Fruit fly (Drosophila melanogaster) whole organism, wandering third instar larva: ENCODE results near the gene CG6749.
A peak's percentile ranks its signal among the peaks of the same experiment; 100 is the strongest.

ENCODE experiments used
- Abd-B ChIP-seq: fragments of >200 bp; optimal IDR thresholded peaks from 2 replicates; lab custom pipeline; 2017; ENCODE audit warnings: missing biosample characterization, missing genetic modification characterization
- CG32264 ChIP-seq: fragments of 200-800 bp; sonication (Bioruptor generic); optimal IDR thresholded peaks from 2 replicates; lab custom pipeline; 2016; ENCODE audit warnings: missing biosample characterization, missing genetic modification characterization
- CG9705 ChIP-seq: fragments of 200-800 bp; sonication (Bioruptor generic); optimal IDR thresholded peaks from 2 replicates; lab custom pipeline; 2018; ENCODE audit warnings: missing biosample characterization, mild to moderate bottlenecking, missing genetic modification characterization
- CrebA ChIP-seq: fragments of 200-800 bp; sonication (Bioruptor generic); optimal IDR thresholded peaks from 2 replicates; lab custom pipeline; 2016; ENCODE audit warnings: missing biosample characterization, mild to moderate bottlenecking, missing genetic modification characterization, borderline replicate concordance
- Dfd ChIP-seq: fragments of >200 bp; optimal IDR thresholded peaks from 2 replicates; lab custom pipeline; 2017; ENCODE audit warnings: missing biosample characterization, missing genetic modification characterization
- Dif ChIP-seq: fragments of 200-275, 200-300 bp; sonication (Bioruptor generic); optimal IDR thresholded peaks from 2 replicates; lab custom pipeline; 2018; ENCODE audit warnings: missing biosample characterization, missing genetic modification characterization; ENCODE audit not compliant: partially characterized antibody
- GATAd ChIP-seq: sonication (Bioruptor generic); optimal IDR thresholded peaks from 2 replicates; lab custom pipeline; 2016; ENCODE audit warnings: missing biosample characterization, missing genetic modification characterization
- HLH106 ChIP-seq: fragments of 200-800 bp; optimal IDR thresholded peaks from 3 replicates; lab custom pipeline; 2019; ENCODE audit warnings: missing biosample characterization, mild to moderate bottlenecking, missing genetic modification characterization, moderate library complexity
- Hnf4 ChIP-seq: fragments of 200-800 bp; sonication (Bioruptor generic); optimal IDR thresholded peaks from 2 replicates; lab custom pipeline; 2016; ENCODE audit warnings: missing biosample characterization, mild to moderate bottlenecking, missing genetic modification characterization
- Hr78 ChIP-seq: fragments of >200 bp; optimal IDR thresholded peaks from 2 replicates; lab custom pipeline; 2017; ENCODE audit warnings: missing biosample characterization, missing genetic modification characterization
- Hr83 ChIP-seq: fragments of 200-300 bp; sonication (Bioruptor generic); optimal IDR thresholded peaks from 2 replicates; lab custom pipeline; 2016; ENCODE audit warnings: missing biosample characterization, mild to moderate bottlenecking, missing genetic modification characterization, moderate library complexity; ENCODE audit not compliant: poor library complexity, severe bottlenecking
- Jra ChIP-seq: sonication (Bioruptor generic); optimal IDR thresholded peaks from 2 replicates; lab custom pipeline; 2016; ENCODE audit warnings: missing biosample characterization, missing genetic modification characterization
- Mio ChIP-seq: sonication (Bioruptor generic); optimal IDR thresholded peaks from 2 replicates; lab custom pipeline; 2016; ENCODE audit warnings: missing biosample characterization, missing genetic modification characterization
- Myc ChIP-seq: fragments of >200 bp; optimal IDR thresholded peaks from 2 replicates; lab custom pipeline; 2017
- N ChIP-seq: fragments of >200 bp; optimal IDR thresholded peaks from 2 replicates; lab custom pipeline; 2018; ENCODE audit warnings: missing biosample characterization, missing external identifiers, missing genetic modification characterization
- OdsH ChIP-seq: fragments of 200-800 bp; sonication (Bioruptor generic); optimal IDR thresholded peaks from 2 replicates; lab custom pipeline; 2016; ENCODE audit warnings: missing biosample characterization, mild to moderate bottlenecking, missing genetic modification characterization
- Rel ChIP-seq, 2 experiments: fragments of 200-800 bp; sonication (Bioruptor generic) in 1 of 2; optimal IDR thresholded peaks; 2 replicates in 1 of 2; 3 replicates in 1 of 2; lab custom pipeline; 2016 to 2019; ENCODE audit warnings: mild to moderate bottlenecking in 2 of 2, missing biosample characterization in 2 of 2, missing genetic modification characterization in 2 of 2, moderate library complexity in 1 of 2
- Sp1 ChIP-seq: fragments of 200-800 bp; sonication (Bioruptor generic); optimal IDR thresholded peaks from 3 replicates; lab custom pipeline; 2019; ENCODE audit warnings: missing biosample characterization, mild to moderate bottlenecking, missing genetic modification characterization, moderate library complexity
- Vsx2 ChIP-seq: fragments of 200-300, 225-300 bp; sonication (Bioruptor generic); optimal IDR thresholded peaks from 2 replicates; lab custom pipeline; 2018; ENCODE audit warnings: missing biosample characterization, missing genetic modification characterization; ENCODE audit not compliant: partially characterized antibody
- br ChIP-seq: fragments of 200-800 bp; sonication (Bioruptor generic); optimal IDR thresholded peaks from 2 replicates; lab custom pipeline; 2016; ENCODE audit warnings: missing biosample characterization, missing genetic modification characterization
- brk ChIP-seq: fragments of 200-800 bp; sonication (Bioruptor generic); optimal IDR thresholded peaks from 2 replicates; lab custom pipeline; 2016; ENCODE audit warnings: missing biosample characterization, mild to moderate bottlenecking, missing genetic modification characterization
- dl ChIP-seq, 2 experiments: fragments of 175-275, 200-275 bp in 1 of 2; fragments of 200-275 bp in 1 of 2; sonication (Bioruptor generic); optimal IDR thresholded peaks; lab custom pipeline; 2018; ENCODE audit warnings: mild to moderate bottlenecking in 2 of 2, missing biosample characterization in 2 of 2, missing genetic modification characterization in 2 of 2, moderate library complexity in 2 of 2; ENCODE audit not compliant: partially characterized antibody in 2 of 2, insufficient read depth in 1 of 2
- dmrt93B ChIP-seq: fragments of 200-800 bp; sonication (Bioruptor generic); optimal IDR thresholded peaks from 2 replicates; lab custom pipeline; 2018; ENCODE audit warnings: missing biosample characterization, mild to moderate bottlenecking, missing genetic modification characterization
- dsf ChIP-seq: sonication (Bioruptor generic); optimal IDR thresholded peaks from 2 replicates; lab custom pipeline; 2016; ENCODE audit warnings: missing biosample characterization, missing genetic modification characterization, borderline replicate concordance
- ey ChIP-seq: fragments of 200-800 bp; sonication (Bioruptor generic); optimal IDR thresholded peaks from 2 replicates; lab custom pipeline; 2016; ENCODE audit warnings: missing biosample characterization, missing genetic modification characterization
- foxo ChIP-seq, 2 experiments: fragments of 200-800 bp; sonication (Bioruptor generic); optimal IDR thresholded peaks; 2 replicates in 1 of 2; 3 replicates in 1 of 2; lab custom pipeline; 2016 to 2017; ENCODE audit warnings: missing biosample characterization in 2 of 2, missing genetic modification characterization in 2 of 2
- fru ChIP-seq: fragments of 200-800 bp; sonication (Bioruptor generic); optimal IDR thresholded peaks from 3 replicates; lab custom pipeline; 2016; ENCODE audit warnings: missing biosample characterization, mild to moderate bottlenecking, missing genetic modification characterization
- h ChIP-seq: fragments of 200-800 bp; sonication (Bioruptor generic); optimal IDR thresholded peaks from 3 replicates; lab custom pipeline; 2016; ENCODE audit warnings: missing biosample characterization, mild to moderate bottlenecking, missing genetic modification characterization
- jim ChIP-seq: fragments of 175-275, 200-325 bp; sonication (Bioruptor generic); optimal IDR thresholded peaks from 2 replicates; lab custom pipeline; 2016; ENCODE audit warnings: missing biosample characterization, mild to moderate bottlenecking, missing genetic modification characterization
- lola ChIP-seq: fragments of >200 bp; optimal IDR thresholded peaks from 2 replicates; lab custom pipeline; 2017; ENCODE audit warnings: missing biosample characterization, missing genetic modification characterization
- pan ChIP-seq: fragments of >200 bp; optimal IDR thresholded peaks from 2 replicates; lab custom pipeline; 2017
- psq ChIP-seq: fragments of 200-800 bp; sonication (Bioruptor generic); optimal IDR thresholded peaks from 3 replicates; lab custom pipeline; 2017; ENCODE audit warnings: missing biosample characterization, mild to moderate bottlenecking, missing genetic modification characterization, moderate library complexity
- rgr ChIP-seq: fragments of 200-800 bp; sonication (Bioruptor generic); optimal IDR thresholded peaks from 3 replicates; lab custom pipeline; 2016; ENCODE audit warnings: missing biosample characterization, mild to moderate bottlenecking, missing genetic modification characterization
- sage ChIP-seq: fragments of 200-800 bp; sonication (Bioruptor generic); optimal IDR thresholded peaks from 2 replicates; lab custom pipeline; 2016; ENCODE audit warnings: missing biosample characterization, mild to moderate bottlenecking, missing genetic modification characterization
- sv ChIP-seq: fragments of 200-800 bp; sonication (Bioruptor generic); optimal IDR thresholded peaks from 3 replicates; lab custom pipeline; 2016; ENCODE audit warnings: missing biosample characterization, missing genetic modification characterization
- tai ChIP-seq: sonication (Bioruptor generic); optimal IDR thresholded peaks from 2 replicates; lab custom pipeline; 2016; ENCODE audit warnings: missing biosample characterization, missing genetic modification characterization
- usp ChIP-seq: fragments of >200 bp; optimal IDR thresholded peaks from 2 replicates; lab custom pipeline; 2017; ENCODE audit warnings: missing biosample characterization, missing genetic modification characterization
- woc ChIP-seq: sonication (Bioruptor generic); optimal IDR thresholded peaks from 2 replicates; lab custom pipeline; 2016; ENCODE audit warnings: missing biosample characterization, mild to moderate bottlenecking, missing genetic modification characterization

Gene CG6749

DNA sequence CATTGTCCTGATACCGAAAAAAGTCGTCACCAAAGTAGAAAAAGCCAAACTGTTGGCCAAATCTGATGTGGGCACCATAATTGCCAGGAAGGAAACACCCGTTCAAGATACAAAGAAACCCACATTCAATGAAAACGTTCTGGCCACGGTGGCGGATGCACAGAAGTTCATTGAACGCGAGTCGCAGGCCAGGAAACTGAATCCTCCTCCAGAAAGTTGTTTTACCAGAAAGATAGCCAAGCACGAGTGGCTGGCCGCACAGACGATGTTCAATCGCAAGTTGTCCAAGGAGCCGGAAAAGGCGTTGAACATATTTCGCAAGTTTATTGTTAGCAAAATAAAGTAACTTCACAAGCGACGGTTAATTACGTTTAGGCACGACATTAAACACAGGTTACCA, 13.5 kb downstream of the CG6749 start:
- TF ChIP-seq Rel (GFP tag; optimal IDR thresholded peaks at IDR 0.05; lab: Kevin White, UChicago) (no peak), Rel (tag; optimal IDR thresholded peaks at IDR 0.05; lab: Kevin White, UChicago) (no peak), lola (GFP tag; lab: Kevin White, UChicago) (no peak), br (GFP tag; lab: Kevin White, UChicago) (no peak), Vsx2 (GFP tag; lab: Kevin White, UChicago) (no peak)

DNA sequence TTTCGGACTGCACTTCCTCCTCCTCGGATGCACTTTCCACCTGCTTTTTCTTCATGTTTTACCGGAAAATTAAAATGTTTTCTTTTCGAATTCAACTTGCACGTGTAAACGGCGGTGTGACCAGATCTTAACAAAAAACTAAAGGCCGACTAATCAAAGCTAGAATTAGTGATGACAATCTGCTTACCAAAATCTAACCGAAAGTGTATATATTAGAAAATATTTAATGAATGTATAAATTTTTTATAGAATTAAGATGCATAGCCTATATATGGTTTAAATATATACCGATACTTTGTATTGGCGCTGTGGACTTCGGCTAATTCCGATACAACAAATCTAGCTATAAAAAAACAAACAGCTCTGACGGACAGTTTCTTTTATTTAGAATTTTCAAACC, 14.7 kb downstream of the CG6749 start, which contains the start of the genes CG18178 and CG14174:
CG18178 (minus strand) TSS at position 216 of the 400 bp plus-strand sequence.
CG14174 (plus strand) TSS at position 400 of the 400 bp plus-strand sequence.
- TF ChIP-seq Dif (no peak), sv (GFP tag; lab: Kevin White, UChicago) (peak; percentile 38), tai (GFP tag; lab: Kevin White, UChicago) (no peak), Sp1 (peak; percentile 73), ey (no peak), HLH106 (peak; percentile 84), sage (GFP tag; lab: Kevin White, UChicago) (no peak), Abd-B (GFP tag; lab: Kevin White, UChicago) (no peak), usp (GFP tag; lab: Kevin White, UChicago) (no peak), Dfd (GFP tag; lab: Kevin White, UChicago) (no peak), br (GFP tag; lab: Kevin White, UChicago) (no peak), Hr83 (no peak), Hr78 (no peak), Vsx2 (GFP tag; lab: Kevin White, UChicago) (no peak), Rel (GFP tag; optimal IDR thresholded peaks at IDR 0.05; lab: Kevin White, UChicago) (no peak), Rel (tag; optimal IDR thresholded peaks at IDR 0.05; lab: Kevin White, UChicago) (peak; percentile 82), OdsH (GFP tag; lab: Kevin White, UChicago) (peak; percentile 26), CrebA (GFP tag; lab: Kevin White, UChicago) (no peak), fru (GFP tag; lab: Kevin White, UChicago) (no peak), dsf (GFP tag; lab: Kevin White, UChicago) (no peak), pan (lab: Kevin White, UChicago) (no peak), h (GFP tag; lab: Kevin White, UChicago) (peak; percentile 39), brk (GFP tag; lab: Kevin White, UChicago) (no peak), jim (GFP tag; lab: Kevin White, UChicago) (no peak), Jra (GFP tag; lab: Kevin White, UChicago) (no peak), rgr (peak; percentile 70), CG9705 (GFP tag; lab: Kevin White, UChicago) (peak; percentile 70), N (GFP tag; lab: Kevin White, UChicago) (no peak), psq (peak; percentile 63), dmrt93B (GFP tag; lab: Kevin White, UChicago) (peak; percentile 48), Hnf4 (GFP tag; lab: Kevin White, UChicago) (no peak), dl (GFP tag; optimal IDR thresholded peaks at IDR 0.05; lab: Kevin White, UChicago; ENCODE audit: insufficient read depth in 1 of 2, partially characterized antibody in 2 of 2) (no peak), Myc (lab: Kevin White, UChicago) (peak; percentile 90), GATAd (no peak), woc (no peak), Mio (GFP tag; lab: Kevin White, UChicago) (no peak), foxo (GFP tag; optimal IDR thresholded peaks at IDR 0.05; lab: Kevin White, UChicago) (peak in 1 of 2 experiments; percentile 47), lola (GFP tag; lab: Kevin White, UChicago) (no peak), CG32264 (GFP tag; lab: Kevin White, UChicago) (no peak)

DNA sequence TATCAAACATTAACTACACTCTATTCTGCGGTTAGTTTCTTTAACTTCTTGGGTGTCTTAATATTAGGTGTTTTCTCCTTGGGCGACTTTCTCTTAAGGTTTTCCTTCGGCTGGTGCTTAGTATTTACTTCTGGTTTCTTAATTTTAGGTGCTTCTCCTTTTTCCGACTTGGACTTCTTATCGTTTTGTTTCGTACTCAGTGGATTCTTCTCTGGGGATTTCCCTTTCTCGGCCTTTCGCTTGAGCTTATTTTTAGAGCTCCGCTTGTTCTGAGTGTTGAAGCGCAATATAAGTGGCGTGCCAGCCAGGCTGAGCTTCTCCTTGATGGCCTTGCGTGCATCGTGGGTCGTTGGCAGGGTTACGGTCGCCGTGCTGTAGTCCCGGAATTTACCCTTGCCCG, 15.8 kb downstream of the CG6749 start:
- TF ChIP-seq Rel (GFP tag; optimal IDR thresholded peaks at IDR 0.05; lab: Kevin White, UChicago), result no peak
- peak; percentile 98 for TF ChIP-seq Rel (tag; optimal IDR thresholded peaks at IDR 0.05; lab: Kevin White, UChicago)
- no peak for TF ChIP-seq N (GFP tag; lab: Kevin White, UChicago)
